Fruit fly (Drosophila melanogaster) whole organism, embryonic: ENCODE measurements around the gene Gr97a.

Experiments used
- B-H1 ChIP-seq: fragments of 200-800 bp; sonication (Bioruptor generic); IDR thresholded peaks from 3 replicates; pipeline ENCODE4 v1.3.6; 2022; ENCODE audit warnings: missing biosample characterization, missing genetic modification characterization
- B-H2 ChIP-seq: fragments of 200-800 bp; sonication (Bioruptor generic); optimal IDR thresholded peaks from 2 replicates; lab custom pipeline; 2018; ENCODE audit warnings: missing biosample characterization, mild to moderate bottlenecking, missing genetic modification characterization
- Bteb2 ChIP-seq: fragments of 200-800 bp; sonication (Bioruptor generic); optimal IDR thresholded peaks from 2 replicates; lab custom pipeline; 2016; ENCODE audit warnings: missing biosample characterization, missing genetic modification characterization
- CG10147 ChIP-seq: fragments of 200-800 bp; sonication (Bioruptor generic); optimal IDR thresholded peaks from 2 replicates; lab custom pipeline; 2019; ENCODE audit warnings: missing biosample characterization, mild to moderate bottlenecking, missing genetic modification characterization, moderate library complexity
- CG10979 ChIP-seq: fragments of 200-800 bp; sonication (Bioruptor generic); optimal IDR thresholded peaks from 2 replicates; lab custom pipeline; 2018; ENCODE audit warnings: missing biosample characterization, mild to moderate bottlenecking, missing genetic modification characterization, moderate library complexity
- CG11456 ChIP-seq: fragments of 200-800 bp; sonication (Bioruptor generic); IDR thresholded peaks from 3 replicates; pipeline ENCODE4 v1.3.6; 2022; ENCODE audit warnings: missing biosample characterization, missing genetic modification characterization
- CG12236 ChIP-seq: fragments of 200-800 bp; sonication (Bioruptor generic); optimal IDR thresholded peaks from 2 replicates; lab custom pipeline; 2016; ENCODE audit warnings: missing biosample characterization, missing genetic modification characterization
- CG12391 ChIP-seq: fragments of 200-800 bp; sonication (Bioruptor generic); optimal IDR thresholded peaks from 3 replicates; lab custom pipeline; 2018; ENCODE audit warnings: missing biosample characterization, mild to moderate bottlenecking, missing genetic modification characterization, moderate library complexity
- CG13287 ChIP-seq: fragments of 200-800 bp; sonication (Bioruptor generic); IDR thresholded peaks from 2 replicates; pipeline ENCODE4 v1.3.6; 2022; ENCODE audit warnings: missing biosample characterization, missing genetic modification characterization; ENCODE audit not compliant: partially characterized antibody
- CG18262 ChIP-seq: fragments of 200-800 bp; optimal IDR thresholded peaks from 3 replicates; lab custom pipeline; 2019; ENCODE audit warnings: missing biosample characterization, mild to moderate bottlenecking, missing genetic modification characterization, moderate library complexity
- CG2712 ChIP-seq: fragments of 200-800 bp; optimal IDR thresholded peaks from 3 replicates; lab custom pipeline; 2019; ENCODE audit warnings: missing biosample characterization, mild to moderate bottlenecking, missing genetic modification characterization, moderate library complexity
- CG30431 ChIP-seq: fragments of 200-800 bp; sonication (Bioruptor generic); optimal IDR thresholded peaks from 2 replicates; lab custom pipeline; 2017; ENCODE audit warnings: missing biosample characterization, missing genetic modification characterization
- CG3407 ChIP-seq: fragments of 200-800 bp; sonication (Bioruptor generic); optimal IDR thresholded peaks from 2 replicates; lab custom pipeline; 2018; ENCODE audit warnings: missing biosample characterization, mild to moderate bottlenecking, missing genetic modification characterization
- CG34224 ChIP-seq: fragments of 200-800 bp; sonication (Bioruptor generic); IDR thresholded peaks from 3 replicates; pipeline ENCODE4 v1.3.6; 2022; ENCODE audit warnings: missing biosample characterization, missing genetic modification characterization; ENCODE audit not compliant: partially characterized antibody
- CG34376 ChIP-seq: fragments of 200-800 bp; sonication (Bioruptor generic); optimal IDR thresholded peaks from 2 replicates; lab custom pipeline; 2018; ENCODE audit warnings: missing biosample characterization, mild to moderate bottlenecking, missing genetic modification characterization
- CG42726 ChIP-seq: fragments of 200-800 bp; sonication (Bioruptor generic); IDR thresholded peaks from 2 replicates; pipeline ENCODE4 v1.3.6; 2022; ENCODE audit warnings: missing biosample characterization, missing genetic modification characterization; ENCODE audit not compliant: partially characterized antibody
- CG6254 ChIP-seq: fragments of 200-800 bp; sonication (Bioruptor generic); optimal IDR thresholded peaks from 3 replicates; lab custom pipeline; 2017; ENCODE audit warnings: mild to moderate bottlenecking, missing biosample characterization, missing genetic modification reagents, missing genetic modification characterization
- CG8089 ChIP-seq: fragments of 200-800 bp; sonication (Bioruptor generic); optimal IDR thresholded peaks from 3 replicates; lab custom pipeline; 2016; ENCODE audit warnings: missing biosample characterization, missing genetic modification characterization
- CoRest ChIP-seq: fragments of 200-800 bp; sonication (Bioruptor generic); optimal IDR thresholded peaks from 3 replicates; lab custom pipeline; 2018; ENCODE audit warnings: missing biosample characterization, mild to moderate bottlenecking, missing genetic modification characterization, moderate library complexity
- Dek ChIP-seq: fragments of 200-800 bp; sonication (Bioruptor generic); optimal IDR thresholded peaks from 3 replicates; lab custom pipeline; 2019; ENCODE audit warnings: missing biosample characterization, mild to moderate bottlenecking, missing genetic modification characterization, moderate library complexity
- E2f2 ChIP-seq: fragments of 200-800 bp; sonication (Bioruptor generic); IDR thresholded peaks from 2 replicates; pipeline ENCODE4 v1.3.6; 2022; ENCODE audit warnings: missing biosample characterization, missing genetic modification characterization
- Eip74EF ChIP-seq, 2 experiments: fragments of 200-800 bp in 1 of 2; fragments of >200 bp in 1 of 2; sonication (Bioruptor generic) in 1 of 2; optimal IDR thresholded peaks; 2 replicates each; lab custom pipeline; 2017 to 2019; ENCODE audit warnings: missing biosample characterization in 2 of 2, missing genetic modification characterization in 2 of 2, mild to moderate bottlenecking in 1 of 2, moderate library complexity in 1 of 2
- Fer1 ChIP-seq: fragments of 200-800 bp; sonication (Bioruptor generic); optimal IDR thresholded peaks from 2 replicates; lab custom pipeline; 2017; ENCODE audit warnings: missing biosample characterization, mild to moderate bottlenecking, missing genetic modification characterization
- HLH4C ChIP-seq: fragments of 200-800 bp; sonication (Bioruptor generic); IDR thresholded peaks from 3 replicates; pipeline ENCODE4 v1.3.6; 2022; ENCODE audit warnings: missing biosample characterization, missing genetic modification characterization; ENCODE audit not compliant: partially characterized antibody
- HmgZ ChIP-seq: fragments of 200-800 bp; sonication (Bioruptor generic); optimal IDR thresholded peaks from 2 replicates; lab custom pipeline; 2018; ENCODE audit warnings: missing biosample characterization, mild to moderate bottlenecking, missing genetic modification characterization
- NC2α ChIP-seq: fragments of 200-800 bp; sonication (Bioruptor generic); optimal IDR thresholded peaks from 2 replicates; lab custom pipeline; 2016; ENCODE audit warnings: missing biosample characterization, missing genetic modification characterization
- Opbp ChIP-seq: fragments of 200-800 bp; sonication (Bioruptor generic); IDR thresholded peaks from 3 replicates; pipeline ENCODE4 v1.3.6; 2022; ENCODE audit warnings: missing biosample characterization, missing genetic modification characterization; ENCODE audit not compliant: partially characterized antibody
- Scr ChIP-seq: fragments of 200-800 bp; sonication (Bioruptor generic); IDR thresholded peaks from 2 replicates; pipeline ENCODE4 v1.3.6; 2022; ENCODE audit warnings: missing biosample characterization, missing genetic modification characterization; ENCODE audit not compliant: partially characterized antibody
- Spps ChIP-seq: fragments of 200-800 bp; sonication (Bioruptor generic); optimal IDR thresholded peaks from 2 replicates; lab custom pipeline; 2018; ENCODE audit warnings: missing biosample characterization, mild to moderate bottlenecking, missing genetic modification characterization
- Stat92E ChIP-seq, 3 experiments: fragments of >200 bp in 2 of 3; fragments of 200-800 bp in 1 of 3; sonication (Bioruptor generic) in 1 of 3; optimal IDR thresholded peaks; 2 replicates each; lab custom pipeline; 2017 to 2019; ENCODE audit warnings: missing biosample characterization in 3 of 3, missing genetic modification characterization in 3 of 3, mild to moderate bottlenecking in 1 of 3, moderate library complexity in 1 of 3
- bbx ChIP-seq: fragments of 200-800 bp; sonication (Bioruptor generic); IDR thresholded peaks from 2 replicates; pipeline ENCODE4 v1.3.6; 2022; ENCODE audit warnings: missing biosample characterization, missing genetic modification characterization; ENCODE audit not compliant: partially characterized antibody
- bsh ChIP-seq, 2 experiments: fragments of 200-800 bp; sonication (Bioruptor generic); optimal IDR thresholded peaks; 2 replicates each; lab custom pipeline; 2017 to 2018; ENCODE audit warnings: mild to moderate bottlenecking in 2 of 2, missing biosample characterization in 2 of 2, missing genetic modification characterization in 2 of 2, moderate library complexity in 1 of 2
- chinmo ChIP-seq: fragments of 200-800 bp; sonication (Bioruptor generic); IDR thresholded peaks from 4 replicates; pipeline ENCODE4 v1.3.6; 2022; ENCODE audit warnings: missing biosample characterization, missing genetic modification characterization; ENCODE audit not compliant: partially characterized antibody
- crol ChIP-seq: fragments of 200-800 bp; sonication (Bioruptor generic); IDR thresholded peaks from 2 replicates; pipeline ENCODE4 v1.3.6; 2022; ENCODE audit warnings: missing biosample characterization, missing genetic modification characterization
- fd102C ChIP-seq: fragments of 200-800 bp; sonication (Bioruptor generic); optimal IDR thresholded peaks from 2 replicates; lab custom pipeline; 2018; ENCODE audit warnings: missing biosample characterization, mild to moderate bottlenecking, missing genetic modification characterization, moderate library complexity
- mirr ChIP-seq: fragments of 200-800 bp; sonication (Bioruptor generic); optimal IDR thresholded peaks from 3 replicates; lab custom pipeline; 2018; ENCODE audit warnings: missing biosample characterization, mild to moderate bottlenecking, missing genetic modification characterization
- nau ChIP-seq: fragments of 200-800 bp; sonication (Bioruptor generic); optimal IDR thresholded peaks from 3 replicates; lab custom pipeline; 2017; ENCODE audit warnings: missing biosample characterization, mild to moderate bottlenecking, missing genetic modification characterization, missing genetic modification reagents
- nerfin-1 ChIP-seq: fragments of 200-800 bp; sonication (Bioruptor generic); optimal IDR thresholded peaks from 3 replicates; lab custom pipeline; 2019; ENCODE audit warnings: missing biosample characterization, mild to moderate bottlenecking, missing genetic modification characterization, moderate library complexity
- oc ChIP-seq: fragments of 200-800 bp; sonication (Bioruptor generic); optimal IDR thresholded peaks from 2 replicates; lab custom pipeline; 2018; ENCODE audit warnings: missing biosample characterization, mild to moderate bottlenecking, missing genetic modification characterization, moderate library complexity
- repo ChIP-seq: fragments of 200-800 bp; sonication (Bioruptor generic); optimal IDR thresholded peaks from 2 replicates; lab custom pipeline; 2016; ENCODE audit warnings: missing biosample characterization, missing genetic modification characterization
- rib ChIP-seq: fragments of 200-800 bp; sonication (Bioruptor generic); IDR thresholded peaks from 2 replicates; pipeline ENCODE4 v1.3.6; 2022; ENCODE audit warnings: missing biosample characterization, missing genetic modification characterization
- sens ChIP-seq: fragments of 200-800 bp; sonication (Bioruptor generic); peaks from one replicate; lab custom pipeline; 2016; ENCODE audit warnings: missing biosample characterization, missing genetic modification characterization
- sens-2 ChIP-seq: fragments of 200-800 bp; sonication (Bioruptor generic); IDR thresholded peaks from 2 replicates; pipeline ENCODE4 v1.3.6; 2022; ENCODE audit warnings: missing biosample characterization, missing genetic modification characterization
- slou ChIP-seq: fragments of 200-800 bp; sonication (Bioruptor generic); optimal IDR thresholded peaks from 3 replicates; lab custom pipeline; 2016; ENCODE audit warnings: missing biosample characterization, missing genetic modification characterization
- sna ChIP-seq: fragments of 200-800 bp; sonication (Bioruptor generic); IDR thresholded peaks from 2 replicates; pipeline ENCODE4 v1.3.6; 2022; ENCODE audit warnings: missing biosample characterization, missing genetic modification characterization; ENCODE audit not compliant: partially characterized antibody
- sug ChIP-seq: fragments of 200-800 bp; optimal IDR thresholded peaks from 2 replicates; lab custom pipeline; 2019; ENCODE audit warnings: missing biosample characterization, mild to moderate bottlenecking, missing genetic modification characterization, moderate library complexity
- unpg ChIP-seq: fragments of 200-800 bp; sonication (Bioruptor generic); optimal IDR thresholded peaks from 3 replicates; lab custom pipeline; 2018; ENCODE audit warnings: missing biosample characterization, mild to moderate bottlenecking, missing genetic modification characterization, moderate library complexity

The Gr97a gene

DNA sequence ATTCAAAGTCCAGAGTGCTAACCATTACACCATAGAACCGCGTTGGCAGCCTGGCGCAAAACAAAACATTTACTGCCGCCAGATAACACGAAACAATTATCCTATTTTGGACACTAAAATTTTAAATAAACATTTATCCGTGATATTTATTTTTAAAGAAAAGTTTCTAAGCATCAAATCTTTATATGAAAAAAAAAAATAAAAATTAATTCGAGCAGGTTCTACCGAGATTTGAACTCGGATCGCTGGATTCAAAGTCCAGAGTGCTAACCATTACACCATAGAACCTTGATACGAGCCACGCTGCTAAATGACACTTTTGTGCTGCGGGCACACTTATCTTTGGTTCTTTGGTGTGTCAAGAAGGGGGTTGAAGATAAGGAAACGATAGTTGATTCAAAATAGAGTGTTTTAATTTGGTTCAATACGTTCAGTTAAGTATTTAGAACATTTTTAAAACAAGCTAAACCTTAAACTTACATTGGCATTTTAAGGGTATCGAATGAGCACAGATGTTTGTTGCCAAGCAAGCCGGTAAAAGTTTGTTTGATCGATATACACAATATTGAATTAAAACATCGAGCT, 18.9 kb downstream of the Gr97a start, which contains the start of gene Spag1 (continued):
- TF ChIP-seq Dek (tag; lab: Kevin White, UChicago) (peak; percentile 29), Opbp (GFP tag; lab: Robert Waterston, UW) (peak; percentile 90), oc (tag; lab: Kevin White, UChicago) (no peak), Scr (GFP tag; lab: Robert Waterston, UW) (peak; percentile 77), CG42726 (GFP tag; lab: Robert Waterston, UW) (peak; percentile 85; the same call in 1 of the 2 replicates), CG12391 (peak; percentile 57), B-H2 (no peak), HLH4C (GFP tag; lab: Robert Waterston, UW) (peak; percentile 80), CG34376 (GFP tag; lab: Kevin White, UChicago) (peak; percentile 85), bbx (GFP tag; lab: Robert Waterston, UW) (peak; percentile 88), CG13287 (GFP tag; lab: Robert Waterston, UW) (peak; percentile 67), sna (GFP tag; lab: Robert Waterston, UW) (peak; percentile 65), nerfin-1 (peak; percentile 32), E2f2 (peak; percentile 31; the same call in 1 of the 2 replicates), mirr (GFP tag; lab: Kevin White, UChicago) (peak; percentile 11), CG3407 (GFP tag; lab: Kevin White, UChicago) (no peak), sens-2 (GFP tag; lab: Robert Waterston, UW) (no peak), CG10979 (peak; percentile 6), CG11456 (GFP tag; lab: Robert Waterston, UW) (no peak), nau (GFP tag; lab: Kevin White, UChicago) (peak; percentile 29), sens (GFP tag; lab: Kevin White, UChicago) (peak; percentile 69), Bteb2 (GFP tag; lab: Kevin White, UChicago) (no peak), crol (GFP tag; lab: Robert Waterston, UW) (peak; percentile 61; the same call in 1 of the 2 replicates), HmgZ (no peak), B-H1 (GFP tag; lab: Robert Waterston, UW) (no peak), repo (GFP tag; lab: Kevin White, UChicago) (no peak), CG6254 (GFP tag; lab: Kevin White, UChicago) (peak; percentile 52), sug (tag; lab: Kevin White, UChicago) (peak; percentile 18), CG10147 (GFP tag; lab: Kevin White, UChicago) (peak; percentile 8), Eip74EF (GFP tag; optimal IDR thresholded peaks at IDR 0.05; lab: Kevin White, UChicago) (peak in 1 of 2 experiments; percentile 72), chinmo (GFP tag; lab: Robert Waterston, UW) (peak; percentile 72; the same call in 1 of the 4 replicates), Stat92E (GFP tag; optimal IDR thresholded peaks at IDR 0.05; lab: Kevin White, UChicago) (peak in 1 of 3 experiments; percentile 83), CG8089 (GFP tag; lab: Kevin White, UChicago) (no peak), CoRest (tag; lab: Kevin White, UChicago) (no peak), unpg (GFP tag; lab: Kevin White, UChicago) (peak; percentile 30), CG12236 (GFP tag; lab: Kevin White, UChicago) (no peak), Fer1 (GFP tag; lab: Kevin White, UChicago) (peak; percentile 66), CG18262 (tag; lab: Kevin White, UChicago) (peak; percentile 22), CG30431 (GFP tag; lab: Kevin White, UChicago) (no peak), bsh (GFP tag; optimal IDR thresholded peaks at IDR 0.05; lab: Kevin White, UChicago) (peak in 1 of 2 experiments; percentile 18), slou (no peak), CG2712 (peak; percentile 43), fd102C (GFP tag; lab: Kevin White, UChicago) (peak; percentile 0), CG34224 (GFP tag; lab: Robert Waterston, UW) (peak; percentile 82), Spps (peak; percentile 20), rib (GFP tag; lab: Robert Waterston, UW) (no peak), NC2α (no peak)
